Worm (Caenorhabditis elegans): ENCODE results near the gene F54A3.6.

ce11 chrII:2206064-2206722 is 26.1 kb downstream of the F54A3.6 start:
- TF ChIP-seq blmp-1 (tag; optimal IDR thresholded peaks at IDR 0.05; ENCODE audit: insufficient read depth) (no peak), unc-62 (GFP tag; optimal IDR thresholded peaks at IDR 0.05) (no peak)
